Fruit fly (Drosophila melanogaster): ENCODE measurements around the gene Ogg1.

Gene Ogg1

dm6 chrX:8671348-8672298 lies 18.5 kb upstream of the Ogg1 start (continued):
- no peak for TF ChIP-seq CG7786 (GFP tag; optimal IDR thresholded peaks at IDR 0.05)
- TF ChIP-seq sima (GFP tag; optimal IDR thresholded peaks at IDR 0.05) = no peak
- peak; percentile 27; the same call in 1 of the 2 replicates for TF ChIP-seq CG11247 (GFP tag; IDR thresholded peaks at IDR 0.05)
- TF ChIP-seq slbo (GFP tag; IDR thresholded peaks at IDR 0.05) = no peak
- TF ChIP-seq dmrt99B (tag; optimal IDR thresholded peaks at IDR 0.05) = peak; percentile 44
- TF ChIP-seq CG2875 (GFP tag; optimal IDR thresholded peaks at IDR 0.05) = peak; percentile 7
- no peak for TF ChIP-seq CkIIα-i1 (GFP tag; IDR thresholded peaks at IDR 0.05)
- peak; percentile 84 for TF ChIP-seq Med (GFP tag)
- 0 out of 2 replicates have a peak, but pooled peaks have one; percentile 9 for TF ChIP-seq sim (GFP tag; IDR thresholded peaks at IDR 0.05)
- TF ChIP-seq CG31365 (tag; optimal IDR thresholded peaks at IDR 0.05) = no peak
- TF ChIP-seq da (GFP tag; optimal IDR thresholded peaks at IDR 0.05) = no peak
- peak; percentile 53; the same call in 2 of the 4 replicates for TF ChIP-seq Gug (GFP tag; IDR thresholded peaks at IDR 0.05)
- TF ChIP-seq sd (tag; optimal IDR thresholded peaks at IDR 0.05) = no peak
- TF ChIP-seq Nf-YC (tag; optimal IDR thresholded peaks at IDR 0.05) = no peak
- TF ChIP-seq Myb (GFP tag; optimal IDR thresholded peaks at IDR 0.05) = no peak
- peak; percentile 50 for TF ChIP-seq CG17359 (tag; optimal IDR thresholded peaks at IDR 0.05)
- TF ChIP-seq Nf-YB (GFP tag; optimal IDR thresholded peaks at IDR 0.05) = no peak
- no peak for TF ChIP-seq pho (GFP tag; optimal IDR thresholded peaks at IDR 0.05)
- TF ChIP-seq CG5245 (GFP tag; optimal IDR thresholded peaks at IDR 0.05) = no peak
- 0 out of 2 replicates have a peak, but pooled peaks have one; percentile 12 for TF ChIP-seq CG5953 (GFP tag; IDR thresholded peaks at IDR 0.05)
- TF ChIP-seq cwo (GFP tag; optimal IDR thresholded peaks at IDR 0.05) = no peak
- TF ChIP-seq scrt (GFP tag; optimal IDR thresholded peaks at IDR 0.05) = no peak
- peak; percentile 46; the same call in 1 of the 2 replicates for TF ChIP-seq H2.0 (GFP tag; IDR thresholded peaks at IDR 0.05)
- TF ChIP-seq CG11085 (GFP tag; IDR thresholded peaks at IDR 0.05) = no peak
- TF ChIP-seq YL-1 (GFP tag; optimal IDR thresholded peaks at IDR 0.05) = no peak
- TF ChIP-seq grn (GFP tag; optimal IDR thresholded peaks at IDR 0.05) = no peak
- TF ChIP-seq gsb (GFP tag; IDR thresholded peaks at IDR 0.05) = no peak
- TF ChIP-seq CG3407 (GFP tag; optimal IDR thresholded peaks at IDR 0.05) = peak; percentile 15
- peak; percentile 24 for TF ChIP-seq CG4820 (GFP tag; optimal IDR thresholded peaks at IDR 0.05)
- 0 out of 2 replicates have a peak, but pooled peaks have one; percentile 12 for TF ChIP-seq aop (GFP tag; IDR thresholded peaks at IDR 0.05)
- TF ChIP-seq shn (GFP tag; optimal IDR thresholded peaks at IDR 0.05) = no peak
- no peak for TF ChIP-seq HLH54F (GFP tag; optimal IDR thresholded peaks at IDR 0.05)
- TF ChIP-seq Taf1 (GFP tag; IDR thresholded peaks at IDR 0.05) = no peak
- peak; percentile 20; the same call in 1 of the 2 replicates for TF ChIP-seq danr (GFP tag; IDR thresholded peaks at IDR 0.05)
- TF ChIP-seq sqz (GFP tag; optimal IDR thresholded peaks at IDR 0.05) = peak; percentile 69
- TF ChIP-seq Mrtf (GFP tag; IDR thresholded peaks at IDR 0.05) = 0 out of 3 replicates have a peak, but pooled peaks have one; percentile 49
- no peak for TF ChIP-seq HHEX (GFP tag; optimal IDR thresholded peaks at IDR 0.05)
- TF ChIP-seq CG12236 (GFP tag; optimal IDR thresholded peaks at IDR 0.05) = no peak
- no peak for TF ChIP-seq Spps (tag; optimal IDR thresholded peaks at IDR 0.05)
- no peak for TF ChIP-seq prd (optimal IDR thresholded peaks at IDR 0.05)
- TF ChIP-seq prd (GFP tag; IDR thresholded peaks at IDR 0.05) = peak; percentile 78; the same call in 2 of the 3 replicates
- no peak for TF ChIP-seq mirr (GFP tag; optimal IDR thresholded peaks at IDR 0.05)
- no peak for TF ChIP-seq mld (GFP tag; IDR thresholded peaks at IDR 0.05; ENCODE audit: partially characterized antibody)
- 0 out of 2 replicates have a peak, but pooled peaks have one; percentile 64 for TF ChIP-seq stc (GFP tag; IDR thresholded peaks at IDR 0.05)
- TF ChIP-seq gcm (GFP tag; optimal IDR thresholded peaks at IDR 0.05) = peak; percentile 41
- TF ChIP-seq ttk (GFP tag; IDR thresholded peaks at IDR 0.05) = peak; percentile 57
- TF ChIP-seq Usf (GFP tag; optimal IDR thresholded peaks at IDR 0.05) = no peak
- peak; percentile 55 for TF ChIP-seq CG10267 (tag; optimal IDR thresholded peaks at IDR 0.05)
- no peak for TF ChIP-seq CG4854 (GFP tag; optimal IDR thresholded peaks at IDR 0.05)
